Worm (Caenorhabditis elegans) whole organism, early embryonic: ENCODE data around the gene sup-26.

Source experiments
- B0310.2 ChIP-seq: sonication (generic microtip); optimal IDR thresholded peaks from 2 replicates; lab custom pipeline; 2016; ENCODE audit warnings: mild to moderate bottlenecking, missing genetic modification characterization, missing compliant biosample characterization
- F13C5.2 ChIP-seq: sonication (generic microtip); optimal IDR thresholded peaks from 2 replicates; lab custom pipeline; 2017; ENCODE audit warnings: mild to moderate bottlenecking, missing genetic modification characterization, inconsistent platforms, missing compliant biosample characterization
- aly-1 ChIP-seq: sonication (generic microtip); optimal IDR thresholded peaks from 2 replicates; lab custom pipeline; 2016; ENCODE audit warnings: missing genetic modification characterization, missing compliant biosample characterization
- ama-1 ChIP-seq: fragments of 150-350 bp; optimal IDR thresholded peaks from 2 replicates; lab custom pipeline; 2014
- ceh-13 ChIP-seq: fragments of 200-800 bp; sonication (Bioruptor generic); optimal IDR thresholded peaks from 2 replicates; lab custom pipeline; 2018; ENCODE audit warnings: mild to moderate bottlenecking, missing genetic modification characterization, missing compliant biosample characterization
- flt-1 ChIP-seq: fragments of 200-800 bp; sonication (Bioruptor generic); IDR thresholded peaks from 2 replicates; pipeline ENCODE4 v1.3.6; 2022; ENCODE audit warnings: missing genetic modification characterization, missing compliant biosample characterization
- hnd-1 ChIP-seq: sonication (generic microtip); optimal IDR thresholded peaks from 2 replicates; lab custom pipeline; 2016; ENCODE audit warnings: missing genetic modification characterization, missing compliant biosample characterization
- sea-1 ChIP-seq: fragments of 200-800 bp; sonication (Bioruptor generic); conservative IDR thresholded peaks from 2 replicates; pipeline ENCODE4 v1.3.6; 2022; ENCODE audit warnings: missing genetic modification characterization, missing compliant biosample characterization
- tbx-37 ChIP-seq: fragments of 200-800 bp; sonication (Bioruptor generic); conservative IDR thresholded peaks from 2 replicates; pipeline ENCODE4 v1.3.6; 2022; ENCODE audit warnings: missing genetic modification reagents, missing genetic modification characterization, missing compliant biosample characterization
- tra-4 ChIP-seq: sonication (generic microtip); optimal IDR thresholded peaks from 2 replicates; lab custom pipeline; 2017; ENCODE audit warnings: missing genetic modification characterization, missing compliant biosample characterization

ce11 chrIII:4232811-4233269 lies 47.2 kb downstream of the sup-26 start, which contains the start of gene nhr-20:
- no peak for TF ChIP-seq tra-4 (tag; lab: Kevin White, UChicago)
- no peak for TF ChIP-seq ama-1
- TF ChIP-seq sea-1 (GFP tag; lab: Robert Waterston, UW) = no peak
- no peak for TF ChIP-seq B0310.2 (tag; lab: Kevin White, UChicago)
- TF ChIP-seq aly-1 (tag; lab: Kevin White, UChicago) = no peak
- TF ChIP-seq flt-1 = no peak
- TF ChIP-seq F13C5.2 (tag; lab: Kevin White, UChicago) = no peak
- TF ChIP-seq hnd-1 (tag; lab: Kevin White, UChicago) = no peak
- TF ChIP-seq tbx-37 = no peak
- TF ChIP-seq ceh-13 (GFP tag; lab: Kevin White, UChicago) = no peak
